Worm (Caenorhabditis elegans): ENCODE measurements around the gene cutl-29.

ce11 chrX:8270971-8271553 lies at the start of gene cutl-29:
- TF ChIP-seq him-1 (tag; optimal IDR thresholded peaks at IDR 0.05) (no peak), W03F9.2 (tag; optimal IDR thresholded peaks at IDR 0.05) (no peak), dao-5 (tag; optimal IDR thresholded peaks at IDR 0.05) (no peak)

All from whole organism, L4/young adult.